Worm (Caenorhabditis elegans) whole organism, L4 larva: Measurements from ENCODE around the gene Y62E10A.13.

Experiments used
- D1046.2 ChIP-seq: fragments of 200-800 bp; sonication (Bioruptor generic); IDR thresholded peaks from 2 replicates; pipeline ENCODE4 v1.3.6; 2022; ENCODE audit warnings: missing genetic modification characterization, missing compliant biosample characterization
- F10B5.3 ChIP-seq: sonication (generic microtip); optimal IDR thresholded peaks from 2 replicates; lab custom pipeline; 2016; ENCODE audit warnings: mild to moderate bottlenecking, missing genetic modification characterization, missing compliant biosample characterization
- F49E8.2 ChIP-seq: sonication (generic microtip); optimal IDR thresholded peaks from 2 replicates; lab custom pipeline; 2016; ENCODE audit warnings: missing compliant biosample characterization, mild to moderate bottlenecking, missing genetic modification characterization, borderline replicate concordance
- R02D3.7 ChIP-seq: fragments of 150-350 bp; sonication (generic microtip); optimal IDR thresholded peaks from 3 replicates; lab custom pipeline; 2014; ENCODE audit warnings: missing biosample characterization, missing genetic modification characterization
- T20F7.1 ChIP-seq: fragments of 200-800 bp; sonication (Bioruptor generic); optimal IDR thresholded peaks from 2 replicates; lab custom pipeline; 2018; ENCODE audit warnings: mild to moderate bottlenecking, missing genetic modification characterization, missing compliant biosample characterization
- Y105C5A.15 ChIP-seq: fragments of 200-800 bp; sonication (Bioruptor generic); IDR thresholded peaks from 2 replicates; pipeline ENCODE4 v1.3.6; 2022; ENCODE audit warnings: missing genetic modification characterization, missing compliant biosample characterization
- Y48G9A.11 ChIP-seq: fragments of 200-800 bp; sonication (Bioruptor generic); IDR thresholded peaks from 2 replicates; pipeline ENCODE4 v1.3.6; 2022; ENCODE audit warnings: missing genetic modification reagents, missing genetic modification characterization, missing compliant biosample characterization
- Y5F2A.4 ChIP-seq: fragments of 200-800 bp; sonication (Bioruptor generic); optimal IDR thresholded peaks from 2 replicates; lab custom pipeline; 2018; ENCODE audit warnings: mild to moderate bottlenecking, missing genetic modification characterization, missing compliant biosample characterization
- Y75B8A.6 ChIP-seq: fragments of 200-800 bp; sonication (Bioruptor generic); IDR thresholded peaks from 2 replicates; pipeline ENCODE4 v1.3.6; 2022; ENCODE audit warnings: missing genetic modification reagents, missing genetic modification characterization, missing compliant biosample characterization
- ZK546.5 ChIP-seq, 2 experiments: sonication (generic microtip); optimal IDR thresholded peaks; 2 replicates each; lab custom pipeline; 2017; ENCODE audit warnings: missing biosample characterization in 2 of 2, missing genetic modification characterization in 2 of 2
- ama-1 ChIP-seq: fragments of 150-350 bp; optimal IDR thresholded peaks from 2 replicates; lab custom pipeline; 2014; ENCODE audit warnings: inconsistent platforms, mixed read lengths
- arid-1 ChIP-seq: fragments of 200-800 bp; sonication (Bioruptor generic); conservative IDR thresholded peaks from 2 replicates; pipeline ENCODE4 v1.3.6; 2022; ENCODE audit warnings: missing genetic modification reagents, missing genetic modification characterization, missing compliant biosample characterization
- attf-4 ChIP-seq: sonication (generic microtip); optimal IDR thresholded peaks from 3 replicates; lab custom pipeline; 2017; ENCODE audit warnings: missing biosample characterization, missing genetic modification characterization
- ceh-32 ChIP-seq: sonication (generic microtip); optimal IDR thresholded peaks from 2 replicates; lab custom pipeline; 2016; ENCODE audit warnings: mild to moderate bottlenecking, missing genetic modification characterization, missing compliant biosample characterization; ENCODE audit not compliant: poor library complexity
- ceh-62 ChIP-seq: sonication (generic microtip); optimal IDR thresholded peaks from 2 replicates; lab custom pipeline; 2017; ENCODE audit warnings: missing biosample characterization, missing genetic modification characterization
- ceh-82 ChIP-seq: sonication (generic microtip); optimal IDR thresholded peaks from 2 replicates; lab custom pipeline; 2017; ENCODE audit warnings: missing biosample characterization, missing genetic modification characterization
- ces-1 ChIP-seq: fragments of 150-350 bp; sonication (generic microtip); optimal IDR thresholded peaks from 4 replicates; lab custom pipeline; 2014; ENCODE audit warnings: missing biosample characterization, missing genetic modification reagents, missing genetic modification characterization
- daf-12 ChIP-seq: fragments of 150-350 bp; optimal IDR thresholded peaks from 2 replicates; lab custom pipeline; 2014; ENCODE audit warnings: missing biosample characterization, missing genetic modification reagents, missing genetic modification characterization
- daf-16 ChIP-seq, 3 experiments: sonication (generic microtip); optimal IDR thresholded peaks; 2 replicates each; lab custom pipeline; 2016 to 2017; ENCODE audit warnings: missing genetic modification characterization in 3 of 3, missing genetic modification reagents in 3 of 3, mild to moderate bottlenecking in 2 of 3, missing compliant biosample characterization in 2 of 3, missing biosample characterization in 1 of 3, moderate library complexity in 1 of 3
- dmd-6 ChIP-seq: fragments of 200-800 bp; sonication (Bioruptor generic); IDR thresholded peaks from 2 replicates; pipeline ENCODE4 v1.3.6; 2022; ENCODE audit warnings: missing genetic modification reagents, missing genetic modification characterization, missing compliant biosample characterization
- dmd-9 ChIP-seq: fragments of 200-800 bp; sonication (Bioruptor generic); IDR thresholded peaks from 2 replicates; pipeline ENCODE4 v1.3.6; 2022; ENCODE audit warnings: missing genetic modification reagents, missing genetic modification characterization, missing compliant biosample characterization
- egl-27 ChIP-seq: sonication (generic microtip); optimal IDR thresholded peaks from 3 replicates; lab custom pipeline; 2017; ENCODE audit warnings: missing biosample characterization, missing genetic modification reagents, missing genetic modification characterization
- fos-1 ChIP-seq: fragments of 150-350 bp; optimal IDR thresholded peaks from 2 replicates; lab custom pipeline; 2014; ENCODE audit warnings: missing biosample characterization, missing genetic modification characterization
- gei-8 ChIP-seq: fragments of 200-800 bp; sonication (Bioruptor generic); optimal IDR thresholded peaks from 2 replicates; lab custom pipeline; 2018; ENCODE audit warnings: mild to moderate bottlenecking, missing genetic modification characterization, missing compliant biosample characterization
- hmg-1.1 ChIP-seq: fragments of 200-800 bp; sonication (Bioruptor generic); IDR thresholded peaks from 2 replicates; pipeline ENCODE4 v1.3.6; 2022; ENCODE audit warnings: missing genetic modification reagents, missing genetic modification characterization, missing compliant biosample characterization
- jun-1 ChIP-seq: fragments of 150-350 bp; optimal IDR thresholded peaks from 2 replicates; lab custom pipeline; 2014; ENCODE audit warnings: missing biosample characterization, missing genetic modification reagents, missing genetic modification characterization
- lin-15B ChIP-seq: fragments of 150-350 bp; sonication (generic microtip); optimal IDR thresholded peaks from 3 replicates; lab custom pipeline; 2014; ENCODE audit warnings: missing biosample characterization, missing genetic modification characterization
- lin-39 ChIP-seq: fragments of 150-350 bp; optimal IDR thresholded peaks from 2 replicates; lab custom pipeline; 2014; ENCODE audit warnings: missing biosample characterization, missing genetic modification reagents, missing genetic modification characterization
- lir-3 ChIP-seq: sonication (generic microtip); optimal IDR thresholded peaks from 2 replicates; lab custom pipeline; 2016; ENCODE audit warnings: mild to moderate bottlenecking, missing genetic modification characterization, missing compliant biosample characterization
- lsy-2 ChIP-seq, 2 experiments: fragments of 150-350 bp in 1 of 2; sonication (generic microtip) in 1 of 2; optimal IDR thresholded peaks; 2 replicates each; lab custom pipeline; 2014 to 2017; ENCODE audit warnings: missing biosample characterization in 2 of 2, missing genetic modification characterization in 2 of 2
- mes-2 ChIP-seq: sonication (generic microtip); optimal IDR thresholded peaks from 2 replicates; lab custom pipeline; 2016; ENCODE audit warnings: missing genotype, mild to moderate bottlenecking, missing genetic modification characterization, missing compliant biosample characterization; ENCODE audit not compliant: poor library complexity, severe bottlenecking
- mxl-2 ChIP-seq: fragments of 200-800 bp; sonication (Bioruptor generic); conservative IDR thresholded peaks from 2 replicates; pipeline ENCODE4 v1.3.6; 2022; ENCODE audit warnings: missing genetic modification reagents, missing genetic modification characterization, missing compliant biosample characterization
- mxl-3 ChIP-seq: fragments of 200-800 bp; sonication (Bioruptor generic); optimal IDR thresholded peaks from 2 replicates; lab custom pipeline; 2018; ENCODE audit warnings: mild to moderate bottlenecking, missing genetic modification characterization, missing compliant biosample characterization
- nhr-6 ChIP-seq: fragments of 150-350 bp; optimal IDR thresholded peaks from 2 replicates; lab custom pipeline; 2014; ENCODE audit warnings: missing biosample characterization, missing genetic modification characterization
- pha-4 ChIP-seq, 2 experiments: fragments of 150-350 bp in 1 of 2; fragments of 200-800 bp in 1 of 2; sonication (Bioruptor generic) in 1 of 2; IDR thresholded peaks in 1 of 2; optimal IDR thresholded peaks in 1 of 2; 2 replicates each; pipeline versions ENCODE4 v1.3.6 to Lab custom; 2014 to 2022; ENCODE audit warnings: missing genetic modification characterization in 2 of 2, missing genetic modification reagents in 2 of 2, missing biosample characterization in 1 of 2, missing compliant biosample characterization in 1 of 2
- php-3 ChIP-seq: fragments of 200-800 bp; sonication (Bioruptor generic); IDR thresholded peaks from 2 replicates; pipeline ENCODE4 v1.3.6; 2022; ENCODE audit warnings: missing genetic modification reagents, missing genetic modification characterization, missing compliant biosample characterization
- pqm-1 ChIP-seq: sonication (generic microtip); optimal IDR thresholded peaks from 2 replicates; lab custom pipeline; 2017; ENCODE audit warnings: missing biosample characterization, missing genetic modification characterization
- saeg-2 ChIP-seq: fragments of 200-800 bp; sonication (Bioruptor generic); IDR thresholded peaks from 2 replicates; pipeline ENCODE4 v1.3.6; 2022; ENCODE audit warnings: missing genetic modification reagents, missing genetic modification characterization, missing compliant biosample characterization
- sdz-12 ChIP-seq: fragments of 200-800 bp; sonication (Bioruptor generic); optimal IDR thresholded peaks from 2 replicates; lab custom pipeline; 2018; ENCODE audit warnings: mild to moderate bottlenecking, missing genetic modification characterization, missing compliant biosample characterization
- set-16 ChIP-seq: fragments of 200-800 bp; sonication (Bioruptor generic); IDR thresholded peaks from 2 replicates; pipeline ENCODE4 v1.3.6; 2022; ENCODE audit warnings: missing genetic modification reagents, missing genetic modification characterization, missing compliant biosample characterization
- snpc-1.2 ChIP-seq: fragments of 200-800 bp; sonication (Bioruptor generic); IDR thresholded peaks from 2 replicates; pipeline ENCODE4 v1.3.6; 2022; ENCODE audit warnings: missing genetic modification reagents, missing genetic modification characterization, missing compliant biosample characterization
- snpc-4 ChIP-seq: fragments of 150-350 bp; optimal IDR thresholded peaks from 2 replicates; lab custom pipeline; 2014; ENCODE audit warnings: missing biosample characterization, missing genetic modification characterization
- spr-1 ChIP-seq: sonication (generic microtip); optimal IDR thresholded peaks from 2 replicates; lab custom pipeline; 2016; ENCODE audit warnings: mild to moderate bottlenecking, missing genetic modification characterization, missing compliant biosample characterization
- spr-3 ChIP-seq: fragments of 200-800 bp; sonication (Bioruptor generic); optimal IDR thresholded peaks from 2 replicates; lab custom pipeline; 2018; ENCODE audit warnings: mild to moderate bottlenecking, missing genetic modification characterization, missing compliant biosample characterization
- tag-97 ChIP-seq: fragments of 200-800 bp; sonication (Bioruptor generic); IDR thresholded peaks from 2 replicates; pipeline ENCODE4 v1.3.6; 2022; ENCODE audit warnings: missing genetic modification characterization, missing compliant biosample characterization
- unc-130 ChIP-seq: sonication (generic microtip); optimal IDR thresholded peaks from 2 replicates; lab custom pipeline; 2016; ENCODE audit warnings: missing genetic modification reagents, missing genetic modification characterization, missing compliant biosample characterization
- unc-39 ChIP-seq: sonication (generic microtip); optimal IDR thresholded peaks from 2 replicates; lab custom pipeline; 2017; ENCODE audit warnings: missing biosample characterization, missing genetic modification characterization
- unc-62 ChIP-seq, 3 experiments: fragments of 150-350 bp in 1 of 3; sonication (generic microtip); optimal IDR thresholded peaks in 2 of 3; peaks in 1 of 3; 1 replicate in 1 of 3; 2 replicates in 2 of 3; lab custom pipeline; 2014 to 2017; ENCODE audit warnings: missing biosample characterization in 3 of 3, missing genetic modification characterization in 3 of 3, missing genetic modification reagents in 3 of 3, missing genotype in 1 of 3
- zag-1 ChIP-seq: fragments of 150-350 bp; optimal IDR thresholded peaks from 2 replicates; lab custom pipeline; 2014; ENCODE audit warnings: missing biosample characterization, missing genetic modification characterization
- zip-2 ChIP-seq: fragments of 150-350 bp; optimal IDR thresholded peaks from 2 replicates; lab custom pipeline; 2014; ENCODE audit warnings: missing biosample characterization, missing genetic modification characterization

Gene Y62E10A.13

DNA sequence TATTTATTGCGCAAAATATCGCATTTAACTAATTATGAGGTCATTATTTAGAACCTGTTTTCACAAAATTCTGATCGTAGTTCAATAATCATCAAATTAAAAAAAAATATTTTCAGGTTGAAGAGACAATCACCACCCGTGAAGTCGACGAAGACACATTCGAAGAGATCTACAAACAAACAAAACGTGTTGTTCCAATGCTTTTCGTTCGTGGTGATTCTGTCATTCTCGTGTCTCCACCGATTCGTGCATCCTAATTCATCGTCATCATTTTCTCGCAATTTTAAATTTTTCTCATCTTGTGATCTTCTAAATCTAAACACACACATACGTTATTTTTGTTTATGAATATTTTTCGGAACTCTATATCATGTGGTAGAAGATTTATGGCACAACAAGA lies 10.1 kb downstream of the Y62E10A.13 start (continued):
- TF ChIP-seq zag-1 (tag; lab: Kevin White, UChicago) (no peak), gei-8 (GFP tag; lab: Kevin White, UChicago) (no peak), ceh-32 (tag; lab: Kevin White, UChicago) (no peak), sdz-12 (GFP tag; lab: Kevin White, UChicago) (peak; percentile 29), fos-1 (no peak), tag-97 (no peak), set-16 (no peak), jun-1 (tag; lab: Kevin White, UChicago) (peak; percentile 13), unc-39 (tag; lab: Kevin White, UChicago) (no peak), daf-16 (GFP tag; optimal IDR thresholded peaks at IDR 0.05; lab: Kevin White, UChicago) (peak in 1 of 2 experiments; percentile 7), daf-16 (tag; optimal IDR thresholded peaks at IDR 0.05; lab: Kevin White, UChicago) (no peak), T20F7.1 (GFP tag; lab: Kevin White, UChicago) (peak; percentile 43), D1046.2 (GFP tag; lab: Robert Waterston, UW) (no peak), dmd-6 (GFP tag; lab: Robert Waterston, UW) (peak; percentile 30; the same call in 1 of the 2 replicates), snpc-4 (tag; lab: Kevin White, UChicago) (no peak), lsy-2 (tag; optimal IDR thresholded peaks at IDR 0.05; lab: Kevin White, UChicago) (peak; percentile 0 to 80), Y48G9A.11 (GFP tag; lab: Robert Waterston, UW) (no peak), ZK546.5 (tag; optimal IDR thresholded peaks at IDR 0.05; lab: Kevin White, UChicago) (no peak), R02D3.7 (peak; percentile 33), F49E8.2 (no peak), ces-1 (GFP tag; lab: Kevin White, UChicago) (no peak), zip-2 (tag; lab: Kevin White, UChicago) (peak; percentile 66), daf-12 (tag; lab: Kevin White, UChicago) (no peak), attf-4 (tag; lab: Kevin White, UChicago) (no peak), pqm-1 (tag; lab: Kevin White, UChicago) (no peak), Y75B8A.6 (GFP tag; lab: Robert Waterston, UW) (no peak), unc-130 (GFP tag; lab: Kevin White, UChicago) (no peak), ceh-82 (tag; lab: Kevin White, UChicago) (no peak), pha-4 (GFP tag; IDR thresholded peaks at IDR 0.05; lab: Robert Waterston, UW) (peak; percentile 42; the same call in 1 of the 2 replicates), pha-4 (tag; optimal IDR thresholded peaks at IDR 0.05; lab: Kevin White, UChicago) (no peak), hmg-1.1 (GFP tag; lab: Robert Waterston, UW) (0 out of 2 replicates have a peak, but pooled peaks have one; percentile 25), spr-3 (GFP tag; lab: Kevin White, UChicago) (peak; percentile 18), unc-62 (GFP tag; optimal IDR thresholded peaks at IDR 0.05 in 1 of 2; lab: Kevin White, UChicago) (peak in 1 of 2 experiments; percentile 81), unc-62 (tag; optimal IDR thresholded peaks at IDR 0.05; lab: Kevin White, UChicago) (no peak), F10B5.3 (no peak), php-3 (GFP tag; lab: Robert Waterston, UW) (no peak), ceh-62 (tag; lab: Kevin White, UChicago) (no peak), Y105C5A.15 (GFP tag; lab: Robert Waterston, UW) (no peak), saeg-2 (GFP tag; lab: Robert Waterston, UW) (no peak), mxl-3 (GFP tag; lab: Kevin White, UChicago) (no peak), mxl-2 (GFP tag; lab: Robert Waterston, UW) (peak; percentile 54), mes-2 (tag; lab: Kevin White, UChicago) (peak; percentile 55), spr-1 (tag; lab: Kevin White, UChicago) (peak; percentile 19), lin-15B (tag; lab: Kevin White, UChicago) (no peak), snpc-1.2 (GFP tag; lab: Robert Waterston, UW) (no peak), arid-1 (GFP tag; lab: Robert Waterston, UW) (no peak; the same call in 1 of the 2 replicates), ama-1 (peak; percentile 94), Y5F2A.4 (GFP tag; lab: Kevin White, UChicago) (no peak), dmd-9 (GFP tag; lab: Robert Waterston, UW) (no peak), lir-3 (no peak), lin-39 (tag; lab: Kevin White, UChicago) (no peak), egl-27 (tag; lab: Kevin White, UChicago) (no peak), nhr-6 (tag; lab: Kevin White, UChicago) (no peak)
